Worm (Caenorhabditis elegans) whole organism, L3 larva: Measurements from ENCODE around the gene sri-21.

ENCODE experiments used
- ZK546.5 ChIP-seq: sonication (generic microtip); optimal IDR thresholded peaks from 2 replicates; lab custom pipeline; 2017; ENCODE audit warnings: missing biosample characterization, missing genetic modification characterization
- elt-3 ChIP-seq, 3 experiments: fragments of 150-350 bp in 1 of 3; sonication (generic microtip) in 2 of 3; optimal IDR thresholded peaks; 2 replicates in 2 of 3; 4 replicates in 1 of 3; lab custom pipeline; 2014 to 2017; ENCODE audit warnings: missing biosample characterization in 3 of 3, missing genetic modification characterization in 3 of 3
- nhr-28 ChIP-seq: fragments of 150-350 bp; optimal IDR thresholded peaks from 2 replicates; lab custom pipeline; 2014; ENCODE audit warnings: missing biosample characterization, missing genetic modification characterization
- sea-2 ChIP-seq: fragments of 150-350 bp; sonication (generic microtip); optimal IDR thresholded peaks from 4 replicates; lab custom pipeline; 2014; ENCODE audit warnings: missing biosample characterization, missing genetic modification reagents, missing genetic modification characterization
- snpc-4 ChIP-seq: fragments of 150-350 bp; optimal IDR thresholded peaks from 2 replicates; lab custom pipeline; 2014; ENCODE audit warnings: missing biosample characterization, missing genetic modification characterization

DNA sequence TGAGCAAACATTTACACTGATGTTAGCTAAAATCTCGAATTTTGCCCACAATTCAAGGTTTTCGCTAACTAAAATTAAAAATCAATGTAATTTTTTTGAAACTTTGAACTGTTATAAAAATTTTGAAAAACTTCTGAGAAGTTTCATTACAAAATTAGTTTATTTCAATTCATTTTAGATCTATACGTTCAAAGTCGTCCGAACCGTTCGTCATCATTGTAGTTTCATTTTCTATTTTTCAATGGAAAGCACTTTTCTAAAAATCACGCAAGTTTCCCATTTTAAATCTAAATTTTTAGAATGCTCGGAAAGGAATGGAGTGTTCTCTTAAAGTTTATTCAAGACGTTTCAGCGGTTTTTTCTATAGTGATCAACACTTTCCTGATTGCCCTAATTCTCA is 39.8 kb upstream of the sri-21 start, which contains the start of gene str-228:
- no peak for TF ChIP-seq elt-3 (tag; optimal IDR thresholded peaks at IDR 0.05; lab: Kevin White, UChicago)
- no peak for TF ChIP-seq snpc-4 (tag; lab: Kevin White, UChicago)
- no peak for TF ChIP-seq nhr-28 (tag; lab: Kevin White, UChicago)
- TF ChIP-seq ZK546.5 (tag; lab: Kevin White, UChicago) = no peak
- TF ChIP-seq sea-2 (GFP tag; lab: Kevin White, UChicago) = no peak
